Worm (Caenorhabditis elegans): ENCODE measurements around the gene F52D10.2.
A peak's percentile ranks its signal among the peaks of the same experiment; 100 is the strongest.

Gene F52D10.2

DNA sequence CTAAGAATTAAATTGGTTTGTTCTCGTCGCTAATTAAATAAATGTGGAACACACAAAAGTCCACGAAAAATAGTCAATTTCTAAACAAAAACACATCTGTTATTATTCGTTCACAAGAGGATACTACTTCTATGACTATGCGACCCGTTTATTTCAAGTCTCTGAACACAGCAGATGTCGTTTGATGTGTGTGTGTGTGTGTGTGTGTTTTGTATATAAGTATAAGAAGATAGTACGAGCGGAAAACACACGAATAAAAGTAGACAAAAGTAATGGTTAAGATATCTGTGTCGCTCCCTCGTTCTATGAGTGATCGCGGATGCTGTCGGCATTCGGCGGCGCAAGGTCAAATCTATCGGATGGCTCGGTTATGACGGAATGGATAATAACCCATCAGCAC lies 7.3 kb upstream of the F52D10.2 start:
- no peak for TF ChIP-seq zfp-3 (GFP tag; conservative IDR thresholded peaks at IDR 0.05)
- TF ChIP-seq egl-43 (GFP tag; IDR thresholded peaks at IDR 0.05): no peak
- no peak for TF ChIP-seq dpl-1 (GFP tag; optimal IDR thresholded peaks at IDR 0.05)
- no peak for TF ChIP-seq unc-39 (tag; optimal IDR thresholded peaks at IDR 0.05)
- no peak for TF ChIP-seq F44E2.7 (GFP tag; IDR thresholded peaks at IDR 0.05)

DNA sequence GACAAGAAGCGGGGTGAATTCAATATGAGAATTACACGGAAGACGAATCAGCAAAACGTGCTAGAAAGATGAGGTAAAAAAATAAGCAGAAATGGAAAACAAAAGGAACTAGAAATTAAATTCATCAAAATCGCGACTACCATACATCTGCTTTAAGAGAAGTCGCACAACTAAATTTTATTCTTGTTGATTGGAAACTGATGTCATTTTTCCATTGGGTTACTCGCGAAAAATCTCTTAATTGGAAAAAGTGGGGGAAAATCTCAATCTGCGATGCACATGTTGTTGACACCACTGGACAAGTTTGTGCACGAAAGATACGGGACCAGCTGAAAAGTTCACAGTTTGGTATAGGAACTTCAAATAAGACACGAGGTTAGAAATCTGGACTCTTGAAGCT lies 5.4 kb upstream of the F52D10.2 start:
- TF ChIP-seq aha-1 (tag) (peak; percentile 5), nhr-42 (GFP tag; IDR thresholded peaks at IDR 0.05) (no peak)

ce11 chrX:11592539-11592938 lies 1.0 kb upstream of the F52D10.2 start:
- TF ChIP-seq set-16 (GFP tag; IDR thresholded peaks at IDR 0.05) (no peak), D1046.2 (GFP tag; IDR thresholded peaks at IDR 0.05) (no peak), tra-1 (GFP tag; IDR thresholded peaks at IDR 0.05) (no peak), dmd-6 (GFP tag; IDR thresholded peaks at IDR 0.05) (no peak), nhr-102 (tag; optimal IDR thresholded peaks at IDR 0.05) (no peak), egl-27 (tag; optimal IDR thresholded peaks at IDR 0.05) (no peak), fkh-10 (GFP tag; optimal IDR thresholded peaks at IDR 0.05) (no peak), unc-62 (GFP tag; optimal IDR thresholded peaks at IDR 0.05 in 1 of 2) (no peak), unc-62 (tag; optimal IDR thresholded peaks at IDR 0.05) (no peak), mes-2 (tag; optimal IDR thresholded peaks at IDR 0.05; ENCODE audit: poor library complexity, severe bottlenecking) (no peak), zip-2 (tag; optimal IDR thresholded peaks at IDR 0.05) (no peak), ctbp-1 (GFP tag; IDR thresholded peaks at IDR 0.05) (no peak), spr-3 (GFP tag; optimal IDR thresholded peaks at IDR 0.05) (no peak), attf-4 (tag; optimal IDR thresholded peaks at IDR 0.05) (no peak), zag-1 (tag; optimal IDR thresholded peaks at IDR 0.05) (no peak), snpc-1.2 (GFP tag; IDR thresholded peaks at IDR 0.05) (no peak), php-3 (GFP tag; IDR thresholded peaks at IDR 0.05) (no peak)

DNA sequence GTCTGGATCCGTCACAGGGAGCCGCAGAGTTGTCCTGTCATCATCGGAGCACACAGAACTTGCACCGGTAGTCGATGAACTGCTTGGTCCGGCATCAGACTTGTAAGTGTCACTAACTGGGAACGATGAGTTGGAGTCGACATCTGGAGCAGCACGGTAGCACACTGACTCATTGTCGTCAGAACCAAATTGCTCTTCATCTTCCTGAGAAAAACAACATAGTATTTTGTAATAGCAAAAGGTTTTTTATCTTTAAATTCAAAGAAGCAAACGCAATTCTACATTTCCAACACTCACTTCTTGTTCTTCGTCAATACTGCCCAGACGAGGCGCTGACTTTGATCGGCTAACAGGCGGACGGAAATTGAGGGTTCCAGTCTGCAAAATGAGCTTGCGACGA lies 975 bp downstream of the F52D10.2 start:
- TF ChIP-seq hlh-30 (tag; optimal IDR thresholded peaks at IDR 0.05; ENCODE audit: insufficient read depth): no peak
- no peak for TF ChIP-seq nhr-102 (tag; optimal IDR thresholded peaks at IDR 0.05)
- no peak for TF ChIP-seq arid-1 (GFP tag; conservative IDR thresholded peaks at IDR 0.05)
- TF ChIP-seq pha-4 (GFP tag; IDR thresholded peaks at IDR 0.05): no peak
- TF ChIP-seq pha-4 (tag; optimal IDR thresholded peaks at IDR 0.05): no peak
- no peak for TF ChIP-seq lim-7 (GFP tag; IDR thresholded peaks at IDR 0.05)
- TF ChIP-seq ctbp-1 (GFP tag; IDR thresholded peaks at IDR 0.05): no peak
- TF ChIP-seq snpc-4 (tag; optimal IDR thresholded peaks at IDR 0.05): no peak
- TF ChIP-seq daf-16 (GFP tag; optimal IDR thresholded peaks at IDR 0.05): no peak
- TF ChIP-seq daf-16 (tag; optimal IDR thresholded peaks at IDR 0.05): no peak
- no peak for TF ChIP-seq hlh-11 (tag; optimal IDR thresholded peaks at IDR 0.05)
- TF ChIP-seq egl-43 (GFP tag; IDR thresholded peaks at IDR 0.05): no peak

- TF ChIP-seq spr-1 (tag; optimal IDR thresholded peaks at IDR 0.05) (no peak), unc-62 (GFP tag; optimal IDR thresholded peaks at IDR 0.05 in 1 of 2) (peak in 1 of 2 experiments; percentile 65), unc-62 (tag; optimal IDR thresholded peaks at IDR 0.05) (no peak)
These were observed 5.6 kb downstream of the F52D10.2 start for ce11 chrX:11585894-11586293.

DNA sequence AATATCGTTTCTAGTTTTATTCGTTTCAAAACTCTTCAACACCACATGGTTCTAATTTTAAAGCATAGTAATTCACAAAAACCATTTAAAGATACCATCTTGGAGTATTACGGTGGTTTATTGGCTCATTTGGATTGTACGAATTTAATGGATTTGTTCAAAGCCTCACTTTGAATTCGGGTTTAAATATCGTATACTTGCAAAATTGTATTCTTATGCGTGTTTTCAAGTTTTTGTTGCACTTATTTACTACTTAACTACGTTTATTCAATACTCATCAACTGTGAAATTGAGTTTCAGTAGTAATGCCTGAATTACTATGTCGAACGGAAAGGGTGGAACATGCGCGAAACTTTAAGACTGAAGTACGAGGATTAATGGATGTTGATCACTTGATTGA lies 6.1 kb downstream of the F52D10.2 start, which contains the start of gene abts-2:
TSS of gene abts-2 (plus strand) at position 301 of the 400 bp plus-strand sequence.
- TF ChIP-seq ces-1 (GFP tag; optimal IDR thresholded peaks at IDR 0.05): no peak
- no peak for TF ChIP-seq ZK337.2 (GFP tag; IDR thresholded peaks at IDR 0.05)
- no peak for TF ChIP-seq hlh-30 (tag; optimal IDR thresholded peaks at IDR 0.05; ENCODE audit: insufficient read depth)
- TF ChIP-seq mdl-1 (tag; optimal IDR thresholded peaks at IDR 0.05): no peak
- TF ChIP-seq lir-3 (tag; optimal IDR thresholded peaks at IDR 0.05): no peak
- no peak for TF ChIP-seq zip-2 (tag; optimal IDR thresholded peaks at IDR 0.05)
- no peak for TF ChIP-seq ceh-20 (GFP tag; IDR thresholded peaks at IDR 0.05)
- TF ChIP-seq mes-2 (tag; optimal IDR thresholded peaks at IDR 0.05; ENCODE audit: poor library complexity, severe bottlenecking): no peak
- TF ChIP-seq tra-1 (GFP tag; IDR thresholded peaks at IDR 0.05): no peak

Data from whole organism, L4 larva.